Fruit fly (Drosophila melanogaster) whole organism, embryonic: ENCODE measurements around the gene AlkB.

Source experiments
- Abd-B ChIP-seq: fragments of 200-800 bp; sonication (Bioruptor generic); optimal IDR thresholded peaks from 2 replicates; lab custom pipeline; 2018; ENCODE audit warnings: missing biosample characterization, mild to moderate bottlenecking, missing genetic modification characterization, moderate library complexity
- Aef1 ChIP-seq: fragments of 200-800 bp; sonication (Bioruptor generic); IDR thresholded peaks from 3 replicates; pipeline ENCODE4 v1.3.6; 2022; ENCODE audit warnings: missing biosample characterization, missing genetic modification characterization
- Bdp1 ChIP-seq: fragments of 200-800 bp; sonication (Bioruptor generic); optimal IDR thresholded peaks from 3 replicates; lab custom pipeline; 2016; ENCODE audit warnings: missing biosample characterization, missing genetic modification characterization
- CG10209 ChIP-seq: fragments of 200-800 bp; sonication (Bioruptor generic); optimal IDR thresholded peaks from 3 replicates; lab custom pipeline; 2017; ENCODE audit warnings: missing biosample characterization, mild to moderate bottlenecking, missing genetic modification characterization, missing genetic modification reagents
- CG1024 ChIP-seq: fragments of 200-800 bp; sonication (Bioruptor generic); IDR thresholded peaks from 2 replicates; pipeline ENCODE4 v1.3.6; 2022; ENCODE audit warnings: missing biosample characterization, missing genetic modification characterization
- CG10366 ChIP-seq: fragments of 200-800 bp; sonication (Bioruptor generic); IDR thresholded peaks from 2 replicates; pipeline ENCODE4 v1.3.6; 2022; ENCODE audit warnings: missing biosample characterization, missing genetic modification characterization
- CG10979 ChIP-seq: fragments of 200-800 bp; sonication (Bioruptor generic); optimal IDR thresholded peaks from 2 replicates; lab custom pipeline; 2018; ENCODE audit warnings: missing biosample characterization, mild to moderate bottlenecking, missing genetic modification characterization, moderate library complexity
- CG11456 ChIP-seq: fragments of 200-800 bp; sonication (Bioruptor generic); IDR thresholded peaks from 3 replicates; pipeline ENCODE4 v1.3.6; 2022; ENCODE audit warnings: missing biosample characterization, missing genetic modification characterization
- CG11504 ChIP-seq: fragments of 200-800 bp; sonication (Bioruptor generic); optimal IDR thresholded peaks from 3 replicates; lab custom pipeline; 2019; ENCODE audit warnings: missing biosample characterization, mild to moderate bottlenecking, missing genetic modification characterization, moderate library complexity
- CG13775 ChIP-seq: fragments of 200-800 bp; sonication (Bioruptor generic); optimal IDR thresholded peaks from 3 replicates; lab custom pipeline; 2017; ENCODE audit warnings: missing biosample characterization, mild to moderate bottlenecking, missing genetic modification characterization
- CG16863 ChIP-seq: fragments of 200-800 bp; sonication (Bioruptor generic); optimal IDR thresholded peaks from 3 replicates; lab custom pipeline; 2016; ENCODE audit warnings: missing biosample characterization, missing genetic modification characterization
- CG30020 ChIP-seq: fragments of 200-800 bp; optimal IDR thresholded peaks from 2 replicates; lab custom pipeline; 2019; ENCODE audit warnings: missing biosample characterization, mild to moderate bottlenecking, missing genetic modification characterization, moderate library complexity
- CG33213 ChIP-seq: fragments of 200-800 bp; sonication (Bioruptor generic); optimal IDR thresholded peaks from 3 replicates; lab custom pipeline; 2016; ENCODE audit warnings: missing biosample characterization, missing genetic modification characterization
- CG3407 ChIP-seq: fragments of 200-800 bp; sonication (Bioruptor generic); optimal IDR thresholded peaks from 2 replicates; lab custom pipeline; 2018; ENCODE audit warnings: missing biosample characterization, mild to moderate bottlenecking, missing genetic modification characterization
- CG3847 ChIP-seq: fragments of 200-800 bp; sonication (Bioruptor generic); IDR thresholded peaks from 2 replicates; pipeline ENCODE4 v1.3.6; 2022; ENCODE audit warnings: missing biosample characterization, missing genetic modification characterization
- CG8944 ChIP-seq: fragments of 200-800 bp; sonication (Bioruptor generic); optimal IDR thresholded peaks from 3 replicates; lab custom pipeline; 2016; ENCODE audit warnings: missing biosample characterization, missing genetic modification characterization
- CG9727 ChIP-seq: fragments of 200-800 bp; sonication (Bioruptor generic); optimal IDR thresholded peaks from 3 replicates; lab custom pipeline; 2017; ENCODE audit warnings: missing biosample characterization, mild to moderate bottlenecking, missing genetic modification characterization
- CHES-1-like ChIP-seq: fragments of 200-800 bp; sonication (Bioruptor generic); optimal IDR thresholded peaks from 2 replicates; lab custom pipeline; 2016; ENCODE audit warnings: missing biosample characterization, missing genetic modification characterization
- Dll ChIP-seq: fragments of 200-800 bp; sonication (Bioruptor generic); IDR thresholded peaks from 4 replicates; pipeline ENCODE4 v1.3.6; 2022; ENCODE audit warnings: missing biosample characterization, missing genetic modification characterization; ENCODE audit not compliant: partially characterized antibody
- Doc3 ChIP-seq: fragments of 200-800 bp; sonication (Bioruptor generic); IDR thresholded peaks from 3 replicates; pipeline ENCODE4 v1.3.6; 2022; ENCODE audit warnings: missing biosample characterization, missing genetic modification characterization; ENCODE audit not compliant: partially characterized antibody
- E2f1 ChIP-seq: fragments of 200-800 bp; sonication (Bioruptor generic); IDR thresholded peaks from 2 replicates; pipeline ENCODE4 v1.3.6; 2022; ENCODE audit warnings: missing biosample characterization, missing genetic modification characterization
- E2f2 ChIP-seq: fragments of 200-800 bp; sonication (Bioruptor generic); IDR thresholded peaks from 2 replicates; pipeline ENCODE4 v1.3.6; 2022; ENCODE audit warnings: missing biosample characterization, missing genetic modification characterization
- Fer1 ChIP-seq: fragments of 200-800 bp; sonication (Bioruptor generic); optimal IDR thresholded peaks from 2 replicates; lab custom pipeline; 2017; ENCODE audit warnings: missing biosample characterization, mild to moderate bottlenecking, missing genetic modification characterization
- HLH54F ChIP-seq: fragments of 200-800 bp; sonication (Bioruptor generic); optimal IDR thresholded peaks from 3 replicates; lab custom pipeline; 2016; ENCODE audit warnings: missing biosample characterization, missing genetic modification characterization
- NC2α ChIP-seq: fragments of 200-800 bp; sonication (Bioruptor generic); optimal IDR thresholded peaks from 2 replicates; lab custom pipeline; 2016; ENCODE audit warnings: missing biosample characterization, missing genetic modification characterization
- NK7.1 ChIP-seq: fragments of 200-800 bp; sonication (Bioruptor generic); optimal IDR thresholded peaks from 3 replicates; lab custom pipeline; 2016; ENCODE audit warnings: missing biosample characterization, missing genetic modification characterization
- Neu2 ChIP-seq: fragments of 200-800 bp; sonication (Bioruptor generic); optimal IDR thresholded peaks from 3 replicates; lab custom pipeline; 2016; ENCODE audit warnings: missing biosample characterization, missing genetic modification characterization, borderline replicate concordance
- Rx ChIP-seq: fragments of 200-800 bp; sonication (Bioruptor generic); IDR thresholded peaks from 2 replicates; pipeline ENCODE4 v1.3.6; 2022; ENCODE audit warnings: missing biosample characterization, missing genetic modification characterization
- Side ChIP-seq: fragments of 200-800 bp; sonication (Bioruptor generic); optimal IDR thresholded peaks from 2 replicates; lab custom pipeline; 2016; ENCODE audit warnings: missing biosample characterization, missing genetic modification characterization
- Sin3A ChIP-seq: fragments of >200 bp; optimal IDR thresholded peaks from 2 replicates; lab custom pipeline; 2018
- Sox100B ChIP-seq: fragments of 200-800 bp; sonication (Bioruptor generic); optimal IDR thresholded peaks from 3 replicates; lab custom pipeline; 2018; ENCODE audit warnings: missing biosample characterization, mild to moderate bottlenecking, missing genetic modification characterization
- Stat92E ChIP-seq, 3 experiments: fragments of >200 bp in 2 of 3; fragments of 200-800 bp in 1 of 3; sonication (Bioruptor generic) in 1 of 3; optimal IDR thresholded peaks; 2 replicates each; lab custom pipeline; 2017 to 2019; ENCODE audit warnings: missing biosample characterization in 3 of 3, missing genetic modification characterization in 3 of 3, mild to moderate bottlenecking in 1 of 3, moderate library complexity in 1 of 3
- Trl ChIP-seq, 3 experiments: fragments of >200 bp in 2 of 3; fragments of 200-800 bp in 1 of 3; sonication (Bioruptor generic) in 1 of 3; optimal IDR thresholded peaks; 2 replicates in 1 of 3; 3 replicates in 2 of 3; lab custom pipeline; 2016 to 2017; ENCODE audit warnings: missing biosample characterization in 1 of 3, missing genetic modification characterization in 1 of 3
- bowl ChIP-seq: fragments of 200-800 bp; sonication (Bioruptor generic); IDR thresholded peaks from 2 replicates; pipeline ENCODE4 v1.3.6; 2022; ENCODE audit warnings: missing biosample characterization, missing genetic modification characterization
- chif ChIP-seq, 2 experiments: fragments of 200-800 bp; sonication (Bioruptor generic); optimal IDR thresholded peaks; 3 replicates each; lab custom pipeline; 2016; ENCODE audit warnings: missing biosample characterization in 2 of 2, missing genetic modification characterization in 2 of 2
- crc ChIP-seq: fragments of 200-800 bp; sonication (Bioruptor generic); optimal IDR thresholded peaks from 2 replicates; lab custom pipeline; 2016; ENCODE audit warnings: missing biosample characterization, missing genetic modification characterization
- croc ChIP-seq: fragments of 200-800 bp; sonication (Bioruptor generic); conservative IDR thresholded peaks from 3 replicates; pipeline ENCODE4 v1.3.6; 2022; ENCODE audit warnings: missing biosample characterization, missing genetic modification characterization
- esg ChIP-seq: fragments of 200-800 bp; sonication (Bioruptor generic); conservative IDR thresholded peaks from 2 replicates; pipeline ENCODE4 v1.3.6; 2022; ENCODE audit warnings: missing biosample characterization, missing genetic modification characterization
- gcm2 ChIP-seq: fragments of 200-800 bp; sonication (Bioruptor generic); optimal IDR thresholded peaks from 2 replicates; lab custom pipeline; 2016; ENCODE audit warnings: missing biosample characterization, missing genetic modification characterization
- gfzf ChIP-seq: fragments of 200-800 bp; sonication (Bioruptor generic); optimal IDR thresholded peaks from 2 replicates; lab custom pipeline; 2016; ENCODE audit warnings: missing biosample characterization, mild to moderate bottlenecking, missing genetic modification characterization, moderate library complexity
- grn ChIP-seq: fragments of 200-800 bp; sonication (Bioruptor generic); optimal IDR thresholded peaks from 3 replicates; lab custom pipeline; 2017; ENCODE audit warnings: missing biosample characterization, missing genetic modification characterization
- hth ChIP-seq: fragments of >200 bp; optimal IDR thresholded peaks from 2 replicates; lab custom pipeline; 2017; ENCODE audit warnings: inconsistent platforms
- ind ChIP-seq: fragments of 200-800 bp; sonication (Bioruptor generic); optimal IDR thresholded peaks from 3 replicates; lab custom pipeline; 2016; ENCODE audit warnings: missing biosample characterization, missing genetic modification characterization
- nerfin-2 ChIP-seq: fragments of 200-800 bp; sonication (Bioruptor generic); IDR thresholded peaks from 2 replicates; pipeline ENCODE4 v1.3.6; 2022; ENCODE audit warnings: missing biosample characterization, missing genetic modification characterization; ENCODE audit not compliant: partially characterized antibody
- peb ChIP-seq: fragments of 200-800 bp; sonication (Bioruptor generic); IDR thresholded peaks from 2 replicates; pipeline ENCODE4 v1.3.6; 2022; ENCODE audit warnings: missing biosample characterization, missing genetic modification characterization
- stc ChIP-seq: fragments of 200-800 bp; sonication (Bioruptor generic); IDR thresholded peaks from 2 replicates; pipeline ENCODE4 v1.3.6; 2022; ENCODE audit warnings: missing biosample characterization, missing genetic modification characterization
- tll ChIP-seq, 2 experiments: fragments of 200-800 bp in 1 of 2; fragments of >200 bp in 1 of 2; sonication (Bioruptor generic) in 1 of 2; optimal IDR thresholded peaks; 2 replicates each; lab custom pipeline; 2017 to 2019; ENCODE audit warnings: missing biosample characterization in 2 of 2, missing genetic modification characterization in 2 of 2, mild to moderate bottlenecking in 1 of 2, moderate library complexity in 1 of 2
- tup ChIP-seq: fragments of 200-800 bp; sonication (Bioruptor generic); optimal IDR thresholded peaks from 2 replicates; lab custom pipeline; 2016; ENCODE audit warnings: missing biosample characterization, mild to moderate bottlenecking, missing genetic modification characterization, moderate library complexity
- unc-4 ChIP-seq: fragments of 200-800 bp; sonication (Bioruptor generic); IDR thresholded peaks from 2 replicates; pipeline ENCODE4 v1.3.6; 2022; ENCODE audit warnings: missing biosample characterization, missing genetic modification characterization; ENCODE audit not compliant: partially characterized antibody
- wdn ChIP-seq: fragments of 200-800 bp; sonication (Bioruptor generic); IDR thresholded peaks from 2 replicates; pipeline ENCODE4 v1.3.6; 2022; ENCODE audit warnings: missing biosample characterization, missing genetic modification characterization

Gene AlkB

DNA sequence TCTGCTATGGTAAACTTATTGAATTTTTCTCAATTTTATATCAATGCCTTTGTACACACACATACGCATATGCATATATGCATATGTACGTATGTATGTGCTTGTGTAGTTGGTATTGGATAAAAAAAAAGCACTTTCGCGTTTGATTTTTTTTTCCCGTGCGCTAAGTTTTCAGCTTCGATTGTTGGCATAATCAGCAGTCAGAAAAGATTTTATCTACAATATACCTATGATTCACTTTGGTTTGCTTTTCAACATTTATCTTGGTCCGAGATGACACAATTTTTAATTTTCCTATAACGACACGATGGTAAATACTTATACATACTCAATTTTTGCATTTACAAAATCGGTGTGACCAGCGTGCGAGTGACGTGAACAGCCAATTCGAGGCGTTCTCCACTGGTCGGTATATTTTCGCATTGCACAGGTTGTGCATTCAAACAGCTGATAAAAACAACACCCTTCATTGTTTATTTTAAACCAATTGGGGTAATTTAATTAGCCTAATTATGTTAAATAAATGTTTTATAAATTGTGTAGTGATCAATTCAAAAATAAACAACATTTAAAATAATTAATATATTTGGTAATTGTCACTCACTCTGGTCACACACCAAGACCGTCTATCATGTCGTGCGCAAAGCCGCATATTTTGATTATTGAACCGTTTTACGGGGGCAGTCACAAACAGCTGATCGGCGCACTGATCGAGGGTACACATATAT lies 6.3 kb downstream of the AlkB start, which contains the start of the genes UBL3 and CG15914 (continued):
- no peak for TF ChIP-seq CHES-1-like (GFP tag; lab: Kevin White, UChicago)
- TF ChIP-seq nerfin-2 (GFP tag; lab: Robert Waterston, UW) = no peak
- 0 out of 4 replicates have a peak, but pooled peaks have one; percentile 32 for TF ChIP-seq Dll (GFP tag; lab: Robert Waterston, UW)
- TF ChIP-seq CG10979 (tag; lab: Kevin White, UChicago) = no peak
- no peak for TF ChIP-seq CG16863 (GFP tag; lab: Kevin White, UChicago)
- TF ChIP-seq unc-4 (GFP tag; lab: Robert Waterston, UW) = 0 out of 2 replicates have a peak, but pooled peaks have one; percentile 34
- no peak for TF ChIP-seq chif (GFP tag; optimal IDR thresholded peaks at IDR 0.05; lab: Kevin White, UChicago)
- no peak for TF ChIP-seq HLH54F (GFP tag; lab: Kevin White, UChicago)
- no peak for TF ChIP-seq tup
- TF ChIP-seq ind (GFP tag; lab: Kevin White, UChicago) = no peak
- TF ChIP-seq CG11456 (GFP tag; lab: Robert Waterston, UW) = no peak
- TF ChIP-seq NC2α (GFP tag; lab: Kevin White, UChicago) = no peak
- TF ChIP-seq CG1024 (GFP tag; lab: Robert Waterston, UW) = no peak
- TF ChIP-seq esg (GFP tag; lab: Robert Waterston, UW) = no peak
- no peak for TF ChIP-seq CG10209
- no peak for TF ChIP-seq stc (GFP tag; lab: Robert Waterston, UW)
- no peak for TF ChIP-seq tll (GFP tag; optimal IDR thresholded peaks at IDR 0.05; lab: Kevin White, UChicago)
- TF ChIP-seq CG30020 (tag; lab: Kevin White, UChicago) = peak; percentile 82
- no peak for TF ChIP-seq Rx (GFP tag; lab: Robert Waterston, UW)
- TF ChIP-seq CG8944 (GFP tag; lab: Kevin White, UChicago) = no peak
- no peak for TF ChIP-seq Aef1 (GFP tag; lab: Robert Waterston, UW)
- peak; percentile 81 for TF ChIP-seq gfzf (GFP tag; lab: Kevin White, UChicago)
- TF ChIP-seq Bdp1 = no peak
- peak; percentile 60 for TF ChIP-seq E2f2 (GFP tag; lab: Robert Waterston, UW)
- no peak for TF ChIP-seq CG10366 (GFP tag; lab: Robert Waterston, UW)
- TF ChIP-seq NK7.1 (GFP tag; lab: Kevin White, UChicago) = no peak
- TF ChIP-seq Abd-B (GFP tag; lab: Kevin White, UChicago) = no peak
- TF ChIP-seq CG13775 = no peak
- TF ChIP-seq Sin3A (lab: Kevin White, UChicago) = peak; percentile 67
- TF ChIP-seq crc (GFP tag; lab: Kevin White, UChicago) = no peak
- no peak for TF ChIP-seq Doc3 (GFP tag; lab: Robert Waterston, UW)
- no peak for TF ChIP-seq CG11504 (tag; lab: Kevin White, UChicago)
- TF ChIP-seq CG9727 (GFP tag; lab: Kevin White, UChicago) = peak; percentile 39
- TF ChIP-seq CG33213 = no peak
- no peak for TF ChIP-seq Trl (optimal IDR thresholded peaks at IDR 0.05; lab: Kevin White, UChicago)
- TF ChIP-seq Trl (GFP tag; optimal IDR thresholded peaks at IDR 0.05; lab: Kevin White, UChicago) = no peak
- TF ChIP-seq CG3407 (GFP tag; lab: Kevin White, UChicago) = no peak
- TF ChIP-seq CG3847 (GFP tag; lab: Robert Waterston, UW) = no peak
- TF ChIP-seq grn (GFP tag; lab: Kevin White, UChicago) = no peak
- peak in 1 of 3 experiments; percentile 13 for TF ChIP-seq Stat92E (GFP tag; optimal IDR thresholded peaks at IDR 0.05; lab: Kevin White, UChicago)
- TF ChIP-seq gcm2 (GFP tag; lab: Kevin White, UChicago) = no peak
- no peak for TF ChIP-seq Fer1 (GFP tag; lab: Kevin White, UChicago)
- no peak for TF ChIP-seq bowl
- no peak for TF ChIP-seq peb (GFP tag; lab: Robert Waterston, UW)
- no peak for TF ChIP-seq Neu2
- TF ChIP-seq wdn (GFP tag; lab: Robert Waterston, UW) = no peak
- no peak for TF ChIP-seq Sox100B
- no peak for TF ChIP-seq Side
- TF ChIP-seq E2f1 (GFP tag; lab: Robert Waterston, UW) = no peak
- no peak for TF ChIP-seq hth (lab: Kevin White, UChicago)
- no peak for TF ChIP-seq croc (GFP tag; lab: Robert Waterston, UW)
